Worm (Caenorhabditis elegans): Measurements from ENCODE around the gene clec-174.

- no peak for TF ChIP-seq nhr-28 (tag; optimal IDR thresholded peaks at IDR 0.05)
- TF ChIP-seq pha-4 (tag; optimal IDR thresholded peaks at IDR 0.05), result no peak
- TF ChIP-seq snpc-4 (tag; optimal IDR thresholded peaks at IDR 0.05), result no peak
- no peak for TF ChIP-seq drap-1 (GFP tag; optimal IDR thresholded peaks at IDR 0.05)
- TF ChIP-seq elt-1 (tag; optimal IDR thresholded peaks at IDR 0.05; ENCODE audit: borderline replicate concordance, insufficient read depth), result no peak
- TF ChIP-seq unc-62 (GFP tag; optimal IDR thresholded peaks at IDR 0.05), result no peak
- TF ChIP-seq tbx-8 (GFP tag; optimal IDR thresholded peaks at IDR 0.05), result no peak
- no peak for TF ChIP-seq mep-1 (tag; optimal IDR thresholded peaks at IDR 0.05)
- no peak for TF ChIP-seq cnd-1 (tag; optimal IDR thresholded peaks at IDR 0.05)
- TF ChIP-seq ceh-43 (GFP tag; optimal IDR thresholded peaks at IDR 0.05), result no peak
- no peak for TF ChIP-seq nhr-76 (tag; optimal IDR thresholded peaks at IDR 0.05)
- TF ChIP-seq lin-13 (tag; optimal IDR thresholded peaks at IDR 0.05), result no peak
- no peak for TF ChIP-seq elt-3 (tag; optimal IDR thresholded peaks at IDR 0.05)
Measured at ce11 chrIV:3956705-3957104, 15.2 kb upstream of the clec-174 start, which contains the start of gene clec-74.

Measured in whole organism, mixed stage, embryonic.